Worm (Caenorhabditis elegans): ENCODE data around the gene K05F6.8.

- TF ChIP-seq ama-1 (optimal IDR thresholded peaks at IDR 0.05), result no peak
- no peak for TF ChIP-seq hnd-1 (tag; optimal IDR thresholded peaks at IDR 0.05)
- TF ChIP-seq tbx-11 (GFP tag; IDR thresholded peaks at IDR 0.05), result no peak
- no peak for TF ChIP-seq flt-1 (GFP tag; IDR thresholded peaks at IDR 0.05)
- TF ChIP-seq aly-1 (tag; optimal IDR thresholded peaks at IDR 0.05), result no peak
- no peak for TF ChIP-seq ceh-36 (tag; optimal IDR thresholded peaks at IDR 0.05)
- TF ChIP-seq F13C5.2 (tag; optimal IDR thresholded peaks at IDR 0.05), result no peak
- no peak for TF ChIP-seq tbx-37 (GFP tag; conservative IDR thresholded peaks at IDR 0.05)
- no peak for TF ChIP-seq scrt-1 (GFP tag; IDR thresholded peaks at IDR 0.05)
- TF ChIP-seq ets-7 (tag; optimal IDR thresholded peaks at IDR 0.05), result no peak
- TF ChIP-seq hmbx-1 (tag; optimal IDR thresholded peaks at IDR 0.05), result no peak
- TF ChIP-seq ceh-13 (GFP tag; optimal IDR thresholded peaks at IDR 0.05), result no peak
These were observed 43.1 kb upstream of the K05F6.8 start, which contains the start of gene fbxa-163 for ce11 chrII:1610630-1611029.

All from whole organism, early embryonic.